Worm (Caenorhabditis elegans) whole organism, young adult: ENCODE data around the gene igeg-2.

Source experiments
- D2030.7 ChIP-seq: fragments of 200-800 bp; sonication (Bioruptor generic); IDR thresholded peaks from 2 replicates; pipeline ENCODE4 v1.3.6; 2022; ENCODE audit warnings: missing genetic modification reagents, missing genetic modification characterization, missing compliant biosample characterization
- F33H1.4 ChIP-seq: fragments of 200-800 bp; sonication (Bioruptor generic); IDR thresholded peaks from 2 replicates; pipeline ENCODE4 v1.3.6; 2022; ENCODE audit warnings: missing genetic modification reagents, missing genetic modification characterization, missing compliant biosample characterization
- F49E8.2 ChIP-seq: sonication (generic microtip); optimal IDR thresholded peaks from 3 replicates; lab custom pipeline; 2017; ENCODE audit warnings: missing genetic modification characterization, mild to moderate bottlenecking, missing compliant biosample characterization, antibody characterized with exemption, moderate library complexity; ENCODE audit not compliant: insufficient read depth
- K12H6.12 ChIP-seq: fragments of 200-800 bp; sonication (Bioruptor generic); optimal IDR thresholded peaks from 2 replicates; lab custom pipeline; 2018; ENCODE audit warnings: mild to moderate bottlenecking, missing genetic modification characterization, missing compliant biosample characterization
- Y95B8A.8 ChIP-seq: fragments of 200-800 bp; sonication (Bioruptor generic); IDR thresholded peaks from 2 replicates; pipeline ENCODE4 v1.3.6; 2022; ENCODE audit warnings: missing genetic modification reagents, missing genetic modification characterization, missing compliant biosample characterization
- ama-1 ChIP-seq, 3 experiments: fragments of 150-350 bp in 1 of 3; sonication (generic microtip) in 2 of 3; optimal IDR thresholded peaks; 2 replicates each; lab custom pipeline; 2014 to 2018; ENCODE audit warnings: missing biosample characterization in 2 of 3, missing genetic modification characterization in 2 of 3, missing genetic modification reagents in 2 of 3
- atf-7 ChIP-seq: sonication (generic microtip); optimal IDR thresholded peaks from 2 replicates; lab custom pipeline; 2017; ENCODE audit warnings: mild to moderate bottlenecking, missing genetic modification characterization, missing compliant biosample characterization
- attf-5 ChIP-seq: fragments of 200-800 bp; sonication (Bioruptor generic); optimal IDR thresholded peaks from 2 replicates; lab custom pipeline; 2018; ENCODE audit warnings: mild to moderate bottlenecking, missing genetic modification characterization, missing compliant biosample characterization
- bed-1 ChIP-seq: fragments of 200-800 bp; sonication (Bioruptor generic); IDR thresholded peaks from 2 replicates; pipeline ENCODE4 v1.3.6; 2022; ENCODE audit warnings: missing genetic modification reagents, missing genetic modification characterization, missing compliant biosample characterization
- bed-2 ChIP-seq: fragments of 200-800 bp; sonication (Bioruptor generic); IDR thresholded peaks from 2 replicates; pipeline ENCODE4 v1.3.6; 2022; ENCODE audit warnings: missing genetic modification reagents, missing genetic modification characterization, missing compliant biosample characterization
- cebp-1 ChIP-seq, 2 experiments: fragments of 200-800 bp in 1 of 2; sonication (Bioruptor generic) in 1 of 2; sonication (generic microtip) in 1 of 2; IDR thresholded peaks in 1 of 2; optimal IDR thresholded peaks in 1 of 2; 2 replicates each; pipeline versions ENCODE4 v1.3.6 to Lab custom; 2017 to 2022; ENCODE audit warnings: missing compliant biosample characterization in 2 of 2, missing genetic modification characterization in 2 of 2, mild to moderate bottlenecking in 1 of 2, missing genetic modification reagents in 1 of 2, moderate library complexity in 1 of 2
- cebp-2 ChIP-seq: fragments of 200-800 bp; sonication (Bioruptor generic); IDR thresholded peaks from 2 replicates; pipeline ENCODE4 v1.3.6; 2022; ENCODE audit warnings: missing genetic modification characterization, missing compliant biosample characterization
- ceh-27 ChIP-seq: fragments of 200-800 bp; sonication (Bioruptor generic); optimal IDR thresholded peaks from 2 replicates; lab custom pipeline; 2018; ENCODE audit warnings: mild to moderate bottlenecking, missing genetic modification characterization, moderate library complexity, missing compliant biosample characterization
- ceh-91 ChIP-seq: fragments of 200-800 bp; sonication (Bioruptor generic); IDR thresholded peaks from 2 replicates; pipeline ENCODE4 v1.3.6; 2022; ENCODE audit warnings: missing genetic modification reagents, missing genetic modification characterization, missing compliant biosample characterization
- chd-7 ChIP-seq: sonication (generic microtip); optimal IDR thresholded peaks from 2 replicates; lab custom pipeline; 2016; ENCODE audit warnings: mild to moderate bottlenecking, missing genetic modification characterization, moderate library complexity, missing compliant biosample characterization
- dpl-1 ChIP-seq: fragments of 150-350 bp; optimal IDR thresholded peaks from 2 replicates; lab custom pipeline; 2014; ENCODE audit warnings: missing biosample characterization, missing genetic modification reagents, missing genetic modification characterization
- egrh-3 ChIP-seq: fragments of 200-800 bp; sonication (Bioruptor generic); IDR thresholded peaks from 2 replicates; pipeline ENCODE4 v1.3.6; 2022; ENCODE audit warnings: missing genetic modification reagents, missing genetic modification characterization, missing compliant biosample characterization
- gei-17 ChIP-seq: fragments of 200-800 bp; sonication (Bioruptor generic); optimal IDR thresholded peaks from 2 replicates; lab custom pipeline; 2018; ENCODE audit warnings: mild to moderate bottlenecking, missing genetic modification characterization, missing compliant biosample characterization
- him-1 ChIP-seq: sonication (generic microtip); optimal IDR thresholded peaks from 2 replicates; lab custom pipeline; 2016; ENCODE audit warnings: missing genotype, missing genetic modification reagents, missing genetic modification characterization, missing compliant biosample characterization
- hmg-1.2 ChIP-seq: fragments of 200-800 bp; sonication (Bioruptor generic); IDR thresholded peaks from 2 replicates; pipeline ENCODE4 v1.3.6; 2022; ENCODE audit warnings: missing genetic modification reagents, missing genetic modification characterization, missing compliant biosample characterization
- hrde-1 ChIP-seq: sonication (generic microtip); optimal IDR thresholded peaks from 2 replicates; lab custom pipeline; 2016; ENCODE audit warnings: missing genetic modification characterization, mild to moderate bottlenecking, missing compliant biosample characterization, moderate library complexity, missing genotype, missing genetic modification reagents, borderline replicate concordance
- lin-54 ChIP-seq: fragments of 200-800 bp; sonication (Bioruptor generic); optimal IDR thresholded peaks from 2 replicates; lab custom pipeline; 2018; ENCODE audit warnings: mild to moderate bottlenecking, missing genetic modification characterization, missing compliant biosample characterization
- lir-1 ChIP-seq: fragments of 200-800 bp; sonication (Bioruptor generic); conservative IDR thresholded peaks from 2 replicates; pipeline ENCODE4 v1.3.6; 2022; ENCODE audit warnings: missing genetic modification reagents, missing genetic modification characterization, missing compliant biosample characterization
- madf-8 ChIP-seq: fragments of 200-800 bp; sonication (Bioruptor generic); conservative IDR thresholded peaks from 2 replicates; pipeline ENCODE4 v1.3.6; 2022; ENCODE audit warnings: missing genetic modification reagents, missing genetic modification characterization, missing compliant biosample characterization
- mes-4 ChIP-seq: sonication (generic microtip); optimal IDR thresholded peaks from 2 replicates; lab custom pipeline; 2016; ENCODE audit warnings: missing genotype, missing genetic modification characterization, missing compliant biosample characterization
- mxl-1 ChIP-seq: sonication (generic microtip); optimal IDR thresholded peaks from 2 replicates; lab custom pipeline; 2016; ENCODE audit warnings: missing genetic modification characterization, missing compliant biosample characterization
- nhr-120 ChIP-seq: fragments of 200-800 bp; sonication (Bioruptor generic); IDR thresholded peaks from 2 replicates; pipeline ENCODE4 v1.3.6; 2022; ENCODE audit warnings: missing genetic modification characterization, missing compliant biosample characterization
- nhr-179 ChIP-seq: sonication (generic microtip); optimal IDR thresholded peaks from 2 replicates; lab custom pipeline; 2016; ENCODE audit warnings: mild to moderate bottlenecking, missing genetic modification characterization, missing compliant biosample characterization
- nhr-27 ChIP-seq: fragments of 200-800 bp; sonication (Bioruptor generic); optimal IDR thresholded peaks from 2 replicates; lab custom pipeline; 2018; ENCODE audit warnings: mild to moderate bottlenecking, missing genetic modification characterization, moderate library complexity, missing compliant biosample characterization
- nhr-80 ChIP-seq: sonication (generic microtip); optimal IDR thresholded peaks from 2 replicates; lab custom pipeline; 2016; ENCODE audit warnings: missing genetic modification characterization, missing compliant biosample characterization
- pbrm-1 ChIP-seq: fragments of 200-800 bp; sonication (Bioruptor generic); IDR thresholded peaks from 2 replicates; pipeline ENCODE4 v1.3.6; 2022; ENCODE audit warnings: missing genetic modification reagents, missing genetic modification characterization, missing compliant biosample characterization
- pha-4 ChIP-seq: fragments of 150-350 bp; sonication (generic microtip); optimal IDR thresholded peaks from 2 replicates; lab custom pipeline; 2014; ENCODE audit warnings: missing biosample characterization, missing genetic modification reagents, missing genetic modification characterization
- rpc-1 ChIP-seq, 2 experiments: fragments of 150-350 bp in 1 of 2; sonication (generic microtip) in 1 of 2; optimal IDR thresholded peaks; 2 replicates each; lab custom pipeline; 2014 to 2018; ENCODE audit warnings: missing biosample characterization in 1 of 2, missing genetic modification characterization in 1 of 2, missing genetic modification reagents in 1 of 2, missing genotype in 1 of 2
- snpc-4 ChIP-seq, 5 experiments: fragments of 150-350 bp in 1 of 5; sonication (generic microtip) in 4 of 5; optimal IDR thresholded peaks; 2 replicates each; lab custom pipeline; 2014 to 2018; ENCODE audit warnings: missing genetic modification characterization in 5 of 5, missing biosample characterization in 3 of 5, antibody characterized with exemption in 2 of 5, mild to moderate bottlenecking in 2 of 5, missing compliant biosample characterization in 2 of 5, missing genotype in 2 of 5, moderate library complexity in 2 of 5, missing genetic modification reagents in 1 of 5
- sptf-2 ChIP-seq: fragments of 200-800 bp; sonication (Bioruptor generic); optimal IDR thresholded peaks from 2 replicates; lab custom pipeline; 2018; ENCODE audit warnings: mild to moderate bottlenecking, missing genetic modification characterization, missing compliant biosample characterization
- tbp1 ChIP-seq: fragments of 200-800 bp; sonication (Bioruptor generic); optimal IDR thresholded peaks from 2 replicates; lab custom pipeline; 2018; ENCODE audit warnings: mild to moderate bottlenecking, missing genetic modification characterization, missing compliant biosample characterization
- tbx-9 ChIP-seq: sonication (generic microtip); optimal IDR thresholded peaks from 2 replicates; lab custom pipeline; 2016; ENCODE audit warnings: borderline replicate concordance, missing genetic modification characterization, inconsistent platforms, missing compliant biosample characterization
- unc-130 ChIP-seq: sonication (generic microtip); optimal IDR thresholded peaks from 2 replicates; lab custom pipeline; 2016; ENCODE audit warnings: missing genetic modification reagents, missing genetic modification characterization, missing compliant biosample characterization
- unc-62 ChIP-seq: fragments of 150-350 bp; optimal IDR thresholded peaks from 2 replicates; lab custom pipeline; 2014; ENCODE audit warnings: missing biosample characterization, missing genetic modification reagents, missing genetic modification characterization
- zfh-2 ChIP-seq: fragments of 200-800 bp; sonication (Bioruptor generic); conservative IDR thresholded peaks from 2 replicates; pipeline ENCODE4 v1.3.6; 2022; ENCODE audit warnings: missing genetic modification reagents, missing genetic modification characterization, missing compliant biosample characterization
- ztf-25 ChIP-seq: fragments of 200-800 bp; sonication (Bioruptor generic); IDR thresholded peaks from 2 replicates; pipeline ENCODE4 v1.3.6; 2022; ENCODE audit warnings: missing genetic modification reagents, missing genetic modification characterization, missing compliant biosample characterization
- ztf-26 ChIP-seq: sonication (generic microtip); optimal IDR thresholded peaks from 2 replicates; lab custom pipeline; 2017; ENCODE audit warnings: missing genetic modification characterization, missing compliant biosample characterization
- ztf-28 ChIP-seq: fragments of 200-800 bp; sonication (Bioruptor generic); IDR thresholded peaks from 2 replicates; pipeline ENCODE4 v1.3.6; 2022; ENCODE audit warnings: missing genetic modification reagents, missing genetic modification characterization, missing compliant biosample characterization
- ztf-6 ChIP-seq: fragments of 200-800 bp; sonication (Bioruptor generic); IDR thresholded peaks from 2 replicates; pipeline ENCODE4 v1.3.6; 2022; ENCODE audit warnings: missing genetic modification reagents, missing genetic modification characterization, missing compliant biosample characterization

The igeg-2 gene

DNA sequence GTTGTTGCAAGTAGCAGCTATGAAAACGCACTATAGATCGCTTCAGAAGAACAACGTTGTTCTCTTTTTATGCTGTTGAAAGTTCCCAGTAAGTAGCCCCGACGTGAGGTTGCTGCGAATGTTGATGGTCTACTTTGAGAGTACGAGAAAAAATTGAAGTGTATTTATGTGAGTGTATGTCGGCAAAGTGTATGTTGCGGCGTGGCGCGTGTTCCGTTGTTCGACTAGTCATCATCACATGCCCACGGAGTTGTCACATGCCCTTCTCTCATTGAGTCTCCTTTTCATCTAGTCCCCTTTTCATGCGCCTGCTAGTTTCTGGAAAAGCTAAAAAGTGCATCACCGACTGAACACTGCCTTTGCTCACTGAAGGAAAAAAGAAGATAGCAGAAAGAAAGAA, 25.5 kb upstream of the igeg-2 start (continued):
- TF ChIP-seq hrde-1 (tag; lab: Kevin White, UChicago), result no peak
- no peak for TF ChIP-seq nhr-179 (tag; lab: Kevin White, UChicago)
- TF ChIP-seq unc-130 (GFP tag; lab: Kevin White, UChicago), result no peak
- peak; percentile 71; the same call in 1 of the 2 replicates for TF ChIP-seq Y95B8A.8
- TF ChIP-seq bed-1 (GFP tag; lab: Robert Waterston, UW), result no peak
- no peak for TF ChIP-seq snpc-4 (GFP tag; optimal IDR thresholded peaks at IDR 0.05; lab: Kevin White, UChicago)
- TF ChIP-seq snpc-4 (tag; optimal IDR thresholded peaks at IDR 0.05; lab: Kevin White, UChicago), result peak in 2 of 4 experiments; percentile 22 to 43
- no peak for TF ChIP-seq nhr-120 (GFP tag; lab: Robert Waterston, UW)
- TF ChIP-seq ztf-6 (GFP tag; lab: Robert Waterston, UW), result no peak
- TF ChIP-seq tbx-9 (tag; lab: Kevin White, UChicago), result no peak
- TF ChIP-seq dpl-1 (GFP tag; lab: Kevin White, UChicago), result no peak
- TF ChIP-seq ztf-26 (tag; lab: Kevin White, UChicago), result peak; percentile 2
- TF ChIP-seq pha-4 (tag; lab: Kevin White, UChicago), result no peak
- no peak for TF ChIP-seq unc-62 (GFP tag; lab: Kevin White, UChicago)
- TF ChIP-seq tbp1 (GFP tag; lab: Kevin White, UChicago), result peak; percentile 18
- TF ChIP-seq bed-2, result no peak
- no peak for TF ChIP-seq F49E8.2 (tag; lab: Kevin White, UChicago)
- TF ChIP-seq nhr-27 (tag; lab: Kevin White, UChicago), result no peak
- TF ChIP-seq F33H1.4 (GFP tag; lab: Robert Waterston, UW), result no peak
- TF ChIP-seq rpc-1 (optimal IDR thresholded peaks at IDR 0.05; lab: Kevin White, UChicago), result no peak
- no peak for TF ChIP-seq rpc-1 (tag; optimal IDR thresholded peaks at IDR 0.05; lab: Kevin White, UChicago)
- no peak for TF ChIP-seq madf-8 (GFP tag; lab: Robert Waterston, UW)
- no peak for TF ChIP-seq cebp-2 (GFP tag; lab: Robert Waterston, UW)
- TF ChIP-seq D2030.7, result no peak
- TF ChIP-seq atf-7 (tag; lab: Kevin White, UChicago), result peak; percentile 35
- TF ChIP-seq ztf-28 (GFP tag; lab: Robert Waterston, UW), result no peak
- no peak for TF ChIP-seq egrh-3 (GFP tag; lab: Robert Waterston, UW)
- TF ChIP-seq ama-1 (optimal IDR thresholded peaks at IDR 0.05; lab: Kevin White, UChicago), result no peak
- no peak for TF ChIP-seq ama-1 (GFP tag; optimal IDR thresholded peaks at IDR 0.05; lab: Kevin White, UChicago)
- no peak for TF ChIP-seq mes-4 (tag; lab: Kevin White, UChicago)
- TF ChIP-seq sptf-2 (GFP tag; lab: Kevin White, UChicago), result no peak

DNA sequence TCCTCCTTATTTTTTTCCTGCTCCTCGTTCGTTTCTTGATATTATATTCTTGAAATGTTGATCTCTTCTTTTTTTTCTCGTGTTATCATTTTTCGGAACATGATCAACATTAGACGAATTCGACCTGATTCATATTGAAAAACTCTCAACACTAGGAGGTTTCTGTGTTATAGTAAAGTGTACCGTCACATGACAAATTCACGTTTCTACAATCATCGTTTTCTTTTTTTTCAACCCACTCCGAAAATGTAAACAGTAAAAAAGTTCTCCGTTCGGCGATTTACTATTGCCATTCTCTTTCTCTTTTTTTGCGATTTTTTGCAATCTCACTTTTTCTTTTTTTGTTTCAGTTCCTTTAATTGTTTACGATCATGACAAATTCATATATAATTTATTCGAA, 25.0 kb upstream of the igeg-2 start:
- TF ChIP-seq F33H1.4 (GFP tag; lab: Robert Waterston, UW) (no peak), mxl-1 (tag; lab: Kevin White, UChicago) (no peak), pbrm-1 (no peak), gei-17 (GFP tag; lab: Kevin White, UChicago) (no peak), pha-4 (tag; lab: Kevin White, UChicago) (peak; percentile 38), ztf-25 (GFP tag; lab: Robert Waterston, UW) (no peak), him-1 (no peak), snpc-4 (GFP tag; optimal IDR thresholded peaks at IDR 0.05; lab: Kevin White, UChicago) (no peak), snpc-4 (tag; optimal IDR thresholded peaks at IDR 0.05; lab: Kevin White, UChicago) (no peak), lin-54 (GFP tag; lab: Kevin White, UChicago) (no peak)

DNA sequence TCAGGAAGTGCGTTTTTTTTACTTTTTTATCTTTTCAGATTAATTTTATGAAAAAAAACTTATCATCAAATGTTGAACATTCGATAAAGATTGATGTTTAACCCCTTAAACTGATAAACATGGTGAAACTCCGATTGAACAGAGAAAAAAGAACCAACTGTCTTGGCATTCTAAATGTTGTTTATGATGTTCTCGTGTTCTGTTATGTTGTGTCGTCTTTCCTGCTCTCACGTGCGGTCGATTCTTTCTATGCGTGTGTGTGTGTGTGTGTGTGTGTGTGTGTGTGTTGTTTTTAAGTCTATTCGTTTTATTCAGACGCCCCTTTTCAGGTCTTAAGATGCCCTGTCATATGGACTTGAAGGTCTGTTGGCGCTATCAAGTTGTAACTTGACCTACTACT, 23.2 kb upstream of the igeg-2 start:
- TF ChIP-seq zfh-2 (GFP tag; lab: Robert Waterston, UW), result no peak
- peak; percentile 27 for TF ChIP-seq attf-5
- TF ChIP-seq lir-1, result peak; percentile 75; the same call in 1 of the 2 replicates
- peak; percentile 54 for TF ChIP-seq K12H6.12 (tag; lab: Kevin White, UChicago)
- TF ChIP-seq chd-7 (tag; lab: Kevin White, UChicago), result peak; percentile 45
- TF ChIP-seq ceh-27 (GFP tag; lab: Kevin White, UChicago), result peak; percentile 40
- no peak for TF ChIP-seq cebp-1 (GFP tag; IDR thresholded peaks at IDR 0.05; lab: Robert Waterston, UW)
- peak; percentile 64 for TF ChIP-seq cebp-1 (tag; optimal IDR thresholded peaks at IDR 0.05; lab: Kevin White, UChicago)
- no peak for TF ChIP-seq ceh-91 (GFP tag; lab: Robert Waterston, UW)
- peak; percentile 63 for TF ChIP-seq nhr-80 (tag; lab: Kevin White, UChicago)
- TF ChIP-seq hmg-1.2 (GFP tag; lab: Robert Waterston, UW), result peak; percentile 27; the same call in 1 of the 2 replicates
- peak; percentile 8; the same call in 1 of the 2 replicates for TF ChIP-seq egrh-3 (GFP tag; lab: Robert Waterston, UW)
- TF ChIP-seq D2030.7, result no peak
